Worm (Caenorhabditis elegans): ENCODE data around the gene K03B4.6.

- no peak for TF ChIP-seq nhr-76 (tag; optimal IDR thresholded peaks at IDR 0.05)
- TF ChIP-seq lsy-2 (tag; optimal IDR thresholded peaks at IDR 0.05), result no peak
- TF ChIP-seq mab-5 (tag; optimal IDR thresholded peaks at IDR 0.05), result no peak
- TF ChIP-seq lin-32 (GFP tag; optimal IDR thresholded peaks at IDR 0.05), result no peak
- no peak for TF ChIP-seq unc-39 (tag; optimal IDR thresholded peaks at IDR 0.05)
- TF ChIP-seq lin-13 (tag; optimal IDR thresholded peaks at IDR 0.05), result no peak
- TF ChIP-seq ztf-11 (tag; optimal IDR thresholded peaks at IDR 0.05), result no peak
- no peak for TF ChIP-seq unc-62 (GFP tag; optimal IDR thresholded peaks at IDR 0.05)
- no peak for TF ChIP-seq ces-1 (GFP tag; optimal IDR thresholded peaks at IDR 0.05)
- no peak for TF ChIP-seq blmp-1 (tag; optimal IDR thresholded peaks at IDR 0.05)
- TF ChIP-seq nhr-28 (tag; optimal IDR thresholded peaks at IDR 0.05), result no peak
Measured at ce11 chrV:4724453-4724852, 48.5 kb upstream of the K03B4.6 start, which contains the start of gene F39G3.4.
